Fruit fly (Drosophila melanogaster): Measurements from ENCODE around the gene Spase22-23.

Gene Spase22-23

dm6 chr3R:24221334-24222302, 8.2 kb downstream of the Spase22-23 start, which contains the start of gene twin (continued):
- TF ChIP-seq Stat92E (GFP tag; optimal IDR thresholded peaks at IDR 0.05) (no peak), ttk (GFP tag; IDR thresholded peaks at IDR 0.05) (no peak), CG6765 (GFP tag; optimal IDR thresholded peaks at IDR 0.05) (no peak), fu2 (GFP tag; optimal IDR thresholded peaks at IDR 0.05) (peak; percentile 52), CG8359 (GFP tag; optimal IDR thresholded peaks at IDR 0.05; ENCODE audit: borderline replicate concordance) (no peak), CG15696 (tag; optimal IDR thresholded peaks at IDR 0.05) (peak; percentile 63), tx (GFP tag; optimal IDR thresholded peaks at IDR 0.05) (peak; percentile 72), Scr (GFP tag; IDR thresholded peaks at IDR 0.05; ENCODE audit: partially characterized antibody) (peak; percentile 79), CG9797 (GFP tag; optimal IDR thresholded peaks at IDR 0.05) (peak; percentile 24), CoRest (tag; optimal IDR thresholded peaks at IDR 0.05) (peak; percentile 72), CG8089 (GFP tag; optimal IDR thresholded peaks at IDR 0.05) (peak; percentile 42), CG32772 (GFP tag; IDR thresholded peaks at IDR 0.05) (no peak), dimm (GFP tag; IDR thresholded peaks at IDR 0.05) (no peak), Trl (optimal IDR thresholded peaks at IDR 0.05) (peak in 1 of 2 experiments; percentile 11), Trl (GFP tag; optimal IDR thresholded peaks at IDR 0.05) (peak; percentile 78), pho (GFP tag; optimal IDR thresholded peaks at IDR 0.05) (peak; percentile 68), CG31388 (GFP tag; optimal IDR thresholded peaks at IDR 0.05) (no peak), CG13624 (GFP tag; optimal IDR thresholded peaks at IDR 0.05) (peak; percentile 58), Atf6 (GFP tag; IDR thresholded peaks at IDR 0.05) (peak; percentile 59; the same call in 1 of the 2 replicates), E2f1 (GFP tag; IDR thresholded peaks at IDR 0.05) (0 out of 2 replicates have a peak, but pooled peaks have one; percentile 31), CG11398 (GFP tag; optimal IDR thresholded peaks at IDR 0.05) (no peak), z (GFP tag; IDR thresholded peaks at IDR 0.05) (no peak), CG12104 (GFP tag; optimal IDR thresholded peaks at IDR 0.05) (no peak), CG13775 (GFP tag; optimal IDR thresholded peaks at IDR 0.05) (peak; percentile 67), CG5245 (GFP tag; optimal IDR thresholded peaks at IDR 0.05) (peak; percentile 28), Sry-β (GFP tag; optimal IDR thresholded peaks at IDR 0.05) (peak; percentile 86), CG6272 (GFP tag; IDR thresholded peaks at IDR 0.05) (no peak), CG13296 (GFP tag; optimal IDR thresholded peaks at IDR 0.05) (peak; percentile 6), sima (GFP tag; optimal IDR thresholded peaks at IDR 0.05) (no peak), sr (GFP tag; IDR thresholded peaks at IDR 0.05) (no peak), unc-4 (GFP tag; IDR thresholded peaks at IDR 0.05; ENCODE audit: partially characterized antibody) (peak; percentile 74), row (GFP tag; IDR thresholded peaks at IDR 0.05) (peak; percentile 83), Oli (tag; optimal IDR thresholded peaks at IDR 0.05) (peak; percentile 15), BEAF-32 (GFP tag; optimal IDR thresholded peaks at IDR 0.05) (peak; percentile 85), CG11560 (tag; IDR thresholded peaks at IDR 0.05) (peak; percentile 58; the same call in 2 of the 3 replicates), danr (GFP tag; IDR thresholded peaks at IDR 0.05) (0 out of 2 replicates have a peak, but pooled peaks have one; percentile 35), br (optimal IDR thresholded peaks at IDR 0.05) (no peak), CG1832 (GFP tag; optimal IDR thresholded peaks at IDR 0.05) (no peak), pzg (GFP tag; optimal IDR thresholded peaks at IDR 0.05) (peak; percentile 68), CG2129 (GFP tag; IDR thresholded peaks at IDR 0.05; ENCODE audit: partially characterized antibody) (peak; percentile 52), inv (GFP tag; IDR thresholded peaks at IDR 0.05; ENCODE audit: partially characterized antibody) (peak; percentile 62), B-H1 (GFP tag; IDR thresholded peaks at IDR 0.05) (peak; percentile 47; the same call in 1 of the 3 replicates), GATAe (GFP tag; conservative IDR thresholded peaks at IDR 0.05) (no peak), CG11696 (GFP tag; IDR thresholded peaks at IDR 0.05) (no peak), Dip3 (GFP tag; optimal IDR thresholded peaks at IDR 0.05) (peak; percentile 74), cg (GFP tag; optimal IDR thresholded peaks at IDR 0.05) (peak; percentile 91), sens (GFP tag) (peak; percentile 94), ERR (GFP tag; optimal IDR thresholded peaks at IDR 0.05) (peak; percentile 3), schlank (tag; optimal IDR thresholded peaks at IDR 0.05) (no peak)
